Worm (Caenorhabditis elegans) whole organism, young adult: ENCODE measurements around the gene srbc-54.

Experiments
- F10E7.11 ChIP-seq: sonication (generic microtip); optimal IDR thresholded peaks from 2 replicates; lab custom pipeline; 2017; ENCODE audit warnings: mild to moderate bottlenecking, missing genetic modification characterization, moderate library complexity, missing compliant biosample characterization
- F23B12.7 ChIP-seq: sonication (generic microtip); optimal IDR thresholded peaks from 2 replicates; lab custom pipeline; 2017; ENCODE audit warnings: missing genetic modification characterization, mild to moderate bottlenecking, missing compliant biosample characterization, antibody characterized with exemption, moderate library complexity; ENCODE audit not compliant: insufficient read depth
- ama-1 ChIP-seq, 3 experiments: fragments of 150-350 bp in 1 of 3; sonication (generic microtip) in 2 of 3; optimal IDR thresholded peaks; 2 replicates each; lab custom pipeline; 2014 to 2018; ENCODE audit warnings: missing biosample characterization in 2 of 3, missing genetic modification characterization in 2 of 3, missing genetic modification reagents in 2 of 3
- dpl-1 ChIP-seq: fragments of 150-350 bp; optimal IDR thresholded peaks from 2 replicates; lab custom pipeline; 2014; ENCODE audit warnings: missing biosample characterization, missing genetic modification reagents, missing genetic modification characterization
- gei-17 ChIP-seq: fragments of 200-800 bp; sonication (Bioruptor generic); optimal IDR thresholded peaks from 2 replicates; lab custom pipeline; 2018; ENCODE audit warnings: mild to moderate bottlenecking, missing genetic modification characterization, missing compliant biosample characterization

DNA sequence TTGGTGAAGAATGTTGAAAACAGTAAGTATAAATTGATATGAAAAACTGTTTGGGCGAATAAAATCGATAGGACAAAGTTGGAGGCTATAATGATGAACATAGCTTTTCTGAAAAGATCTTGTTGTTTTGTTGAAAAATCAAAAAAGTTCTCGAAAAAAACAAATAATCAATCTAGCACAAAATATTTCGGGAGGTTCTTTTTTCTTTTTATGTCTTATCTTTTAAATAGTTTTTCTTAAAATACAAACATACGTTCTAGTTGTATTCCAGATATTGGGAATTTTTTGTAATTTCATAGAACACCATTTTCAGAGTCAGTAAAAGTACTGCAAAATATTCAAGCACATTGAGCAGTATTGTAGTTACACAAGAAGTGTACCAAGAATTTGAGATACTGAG lies 3.6 kb downstream of the srbc-54 start, which contains the start of gene srbc-55:
- TF ChIP-seq ama-1 (optimal IDR thresholded peaks at IDR 0.05; lab: Kevin White, UChicago) (no peak), ama-1 (GFP tag; optimal IDR thresholded peaks at IDR 0.05; lab: Kevin White, UChicago) (no peak), gei-17 (GFP tag; lab: Kevin White, UChicago) (no peak), F10E7.11 (tag; lab: Kevin White, UChicago) (no peak), F23B12.7 (tag; lab: Kevin White, UChicago) (no peak), dpl-1 (GFP tag; lab: Kevin White, UChicago) (no peak)
